Worm (Caenorhabditis elegans) whole organism, mixed stage, embryonic: ENCODE data around the gene srbc-39.

Experiments
- elt-1 ChIP-seq: sonication (generic microtip); optimal IDR thresholded peaks from 2 replicates; lab custom pipeline; 2017; ENCODE audit warnings: missing genetic modification characterization, mild to moderate bottlenecking, missing compliant biosample characterization, antibody characterized with exemption, moderate library complexity, borderline replicate concordance; ENCODE audit not compliant: insufficient read depth
- lin-13 ChIP-seq: fragments of 150-350 bp; optimal IDR thresholded peaks from 2 replicates; lab custom pipeline; 2014; ENCODE audit warnings: missing biosample characterization, missing genetic modification characterization
- snpc-4 ChIP-seq: fragments of 150-350 bp; optimal IDR thresholded peaks from 2 replicates; lab custom pipeline; 2014; ENCODE audit warnings: missing biosample characterization, missing genetic modification characterization

DNA sequence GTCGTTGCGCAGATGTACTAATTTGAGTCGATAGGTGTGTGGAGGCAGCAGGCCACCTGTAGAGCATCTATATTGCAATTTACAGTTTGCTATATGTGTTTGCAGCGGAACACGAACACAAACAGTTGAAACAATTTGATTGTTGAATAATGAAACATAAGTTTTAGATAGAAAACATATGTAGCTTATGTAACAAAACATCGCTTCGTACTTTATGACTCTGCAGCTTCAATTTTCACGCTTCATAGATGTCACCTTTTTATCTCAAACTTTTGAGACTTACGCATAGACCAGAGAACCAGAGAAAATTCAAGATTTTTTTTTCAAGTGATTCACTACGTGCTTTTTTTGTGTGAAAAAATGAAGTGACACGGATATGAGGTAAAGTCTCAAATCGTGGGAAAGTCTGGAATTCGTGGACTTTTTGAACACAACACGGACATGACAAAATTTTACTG is 15.0 kb downstream of the srbc-39 start, which contains the start of gene fbxb-72:
- TF ChIP-seq snpc-4 (tag; lab: Kevin White, UChicago) (no peak), elt-1 (no peak), lin-13 (tag; lab: Kevin White, UChicago) (no peak)
